Fruit fly (Drosophila melanogaster) whole organism, embryonic: ENCODE measurements around the gene numb.

Source experiments
- CG11695 ChIP-seq: fragments of 200-800 bp; sonication (Bioruptor generic); IDR thresholded peaks from 3 replicates; pipeline ENCODE4 v1.3.6; 2022; ENCODE audit warnings: missing biosample characterization, missing genetic modification characterization
- CG2875 ChIP-seq: fragments of 200-800 bp; sonication (Bioruptor generic); optimal IDR thresholded peaks from 2 replicates; lab custom pipeline; 2017; ENCODE audit warnings: missing biosample characterization, mild to moderate bottlenecking, missing genetic modification characterization, missing genetic modification reagents
- CG42726 ChIP-seq: fragments of 200-800 bp; sonication (Bioruptor generic); IDR thresholded peaks from 2 replicates; pipeline ENCODE4 v1.3.6; 2022; ENCODE audit warnings: missing biosample characterization, missing genetic modification characterization; ENCODE audit not compliant: partially characterized antibody
- CG8388 ChIP-seq: fragments of 200-800 bp; sonication (Bioruptor generic); optimal IDR thresholded peaks from 2 replicates; lab custom pipeline; 2019; ENCODE audit warnings: missing biosample characterization, mild to moderate bottlenecking, missing genetic modification characterization, moderate library complexity
- Mad ChIP-seq: fragments of 200-800 bp; sonication (Bioruptor generic); optimal IDR thresholded peaks from 2 replicates; lab custom pipeline; 2016; ENCODE audit warnings: missing biosample characterization, missing genetic modification characterization
- ac ChIP-seq: fragments of 200-800 bp; sonication (Bioruptor generic); optimal IDR thresholded peaks from 3 replicates; lab custom pipeline; 2017; ENCODE audit warnings: missing biosample characterization, mild to moderate bottlenecking, missing genetic modification characterization
- disco-r ChIP-seq: fragments of 200-800 bp; sonication (Bioruptor generic); optimal IDR thresholded peaks from 2 replicates; lab custom pipeline; 2016; ENCODE audit warnings: missing biosample characterization, missing genetic modification characterization
- gcm2 ChIP-seq: fragments of 200-800 bp; sonication (Bioruptor generic); optimal IDR thresholded peaks from 2 replicates; lab custom pipeline; 2016; ENCODE audit warnings: missing biosample characterization, missing genetic modification characterization
- row ChIP-seq: fragments of 200-800 bp; sonication (Bioruptor generic); IDR thresholded peaks from 3 replicates; pipeline ENCODE4 v1.3.6; 2022; ENCODE audit warnings: missing biosample characterization, missing genetic modification characterization
- wor ChIP-seq: fragments of 200-800 bp; sonication (Bioruptor generic); IDR thresholded peaks from 2 replicates; pipeline ENCODE4 v1.3.6; 2022; ENCODE audit warnings: missing biosample characterization, missing genetic modification characterization

- TF ChIP-seq CG2875 (GFP tag; lab: Kevin White, UChicago): no peak
- no peak for TF ChIP-seq ac
- TF ChIP-seq Mad: no peak
- no peak for TF ChIP-seq CG11695 (GFP tag; lab: Robert Waterston, UW)
- TF ChIP-seq gcm2 (GFP tag; lab: Kevin White, UChicago): no peak
- no peak for TF ChIP-seq CG42726 (GFP tag; lab: Robert Waterston, UW)
- TF ChIP-seq disco-r (GFP tag; lab: Kevin White, UChicago): no peak
- no peak for TF ChIP-seq CG8388
- TF ChIP-seq row (GFP tag; lab: Robert Waterston, UW): no peak
- no peak for TF ChIP-seq wor
Measured at dm6 chr2L:9442795-9443287, 5.6 kb downstream of the numb start.
